Worm (Caenorhabditis elegans) whole organism, L1 larva: ENCODE measurements around the gene ZK721.4.
A peak's percentile ranks its signal among the peaks of the same experiment; 100 is the strongest.

Source experiments
- ceh-90 ChIP-seq: sonication (generic microtip); optimal IDR thresholded peaks from 2 replicates; lab custom pipeline; 2016; ENCODE audit warnings: missing genetic modification characterization, missing compliant biosample characterization
- efl-1 ChIP-seq, 4 experiments: fragments of 150-350 bp; optimal IDR thresholded peaks in 3 of 4; peaks in 1 of 4; 1 replicate in 1 of 4; 2 replicates in 3 of 4; lab custom pipeline; 2014; ENCODE audit warnings: missing biosample characterization in 2 of 4, missing genetic modification characterization in 2 of 4, missing genetic modification reagents in 2 of 4
- lin-39 ChIP-seq: fragments of 150-350 bp; optimal IDR thresholded peaks from 2 replicates; lab custom pipeline; 2014; ENCODE audit warnings: missing biosample characterization, missing genetic modification reagents, missing genetic modification characterization
- nhr-28 ChIP-seq: fragments of 150-350 bp; optimal IDR thresholded peaks from 2 replicates; lab custom pipeline; 2014; ENCODE audit warnings: missing biosample characterization, missing genetic modification characterization
- nhr-76 ChIP-seq: sonication (generic microtip); optimal IDR thresholded peaks from 2 replicates; lab custom pipeline; 2017; ENCODE audit warnings: missing biosample characterization, missing genetic modification characterization
- nhr-85 ChIP-seq: sonication (generic microtip); peaks from one replicate; lab custom pipeline; 2016; ENCODE audit warnings: missing genetic modification characterization, inconsistent platforms, missing compliant biosample characterization
- nhr-90 ChIP-seq: sonication (generic microtip); optimal IDR thresholded peaks from 2 replicates; lab custom pipeline; 2016; ENCODE audit warnings: mild to moderate bottlenecking, missing genetic modification characterization, missing compliant biosample characterization; ENCODE audit not compliant: poor library complexity
- snpc-4 ChIP-seq: fragments of 150-350 bp; optimal IDR thresholded peaks from 2 replicates; lab custom pipeline; 2014; ENCODE audit warnings: missing biosample characterization, missing genetic modification characterization
- sptf-1 ChIP-seq: fragments of 150-350 bp; optimal IDR thresholded peaks from 2 replicates; lab custom pipeline; 2014; ENCODE audit warnings: missing biosample characterization, missing genetic modification characterization

DNA sequence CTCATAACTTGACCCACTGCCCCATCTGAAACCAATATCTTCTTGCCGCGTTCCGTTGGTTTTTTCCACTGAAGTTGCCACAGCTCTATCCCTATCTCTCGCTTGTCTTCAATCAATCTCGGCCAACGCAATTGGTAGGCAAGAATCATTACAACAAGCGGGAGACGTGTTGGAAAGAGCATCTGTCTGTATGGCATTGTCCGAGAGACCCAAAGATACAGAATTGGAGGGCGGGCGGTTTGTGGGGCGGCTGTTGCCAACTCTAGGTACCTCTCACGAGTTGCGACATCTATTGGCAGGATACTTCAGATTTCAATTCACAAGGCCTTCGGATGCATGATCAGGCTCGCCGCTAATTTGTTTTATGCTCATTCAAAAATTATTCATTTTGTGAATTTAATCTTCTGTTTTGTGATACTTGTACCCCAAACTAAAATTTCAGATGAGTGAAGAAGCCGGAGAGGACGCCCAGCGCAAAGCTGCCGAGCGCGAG is 10.4 kb downstream of the ZK721.4 start, which contains the start of gene unc-27:
- TF ChIP-seq nhr-90 (tag; lab: Kevin White, UChicago), result no peak
- TF ChIP-seq lin-39 (tag; lab: Kevin White, UChicago), result peak; percentile 15
- TF ChIP-seq nhr-76 (tag; lab: Kevin White, UChicago), result no peak
- no peak for TF ChIP-seq nhr-28 (tag; lab: Kevin White, UChicago)
- no peak for TF ChIP-seq snpc-4
- no peak for TF ChIP-seq ceh-90 (tag; lab: Kevin White, UChicago)
- no peak for TF ChIP-seq efl-1 (optimal IDR thresholded peaks at IDR 0.05; lab: Kevin White, UChicago)
- no peak for TF ChIP-seq efl-1 (GFP tag; optimal IDR thresholded peaks at IDR 0.05 in 1 of 2; lab: Kevin White, UChicago)
- no peak for TF ChIP-seq nhr-85 (tag; lab: Kevin White, UChicago)
- TF ChIP-seq sptf-1 (tag; lab: Kevin White, UChicago), result no peak
